Fruit fly (Drosophila melanogaster) whole organism, embryonic: Measurements from ENCODE around the gene GAPcenA.
A peak's percentile ranks its signal among the peaks of the same experiment; 100 is the strongest.

Experiments used
- Ada2b ChIP-seq: fragments of 200-800 bp; sonication (Bioruptor generic); IDR thresholded peaks from 2 replicates; pipeline ENCODE4 v1.3.6; 2022; ENCODE audit warnings: missing biosample characterization, missing genetic modification characterization
- Bdp1 ChIP-seq: fragments of 200-800 bp; sonication (Bioruptor generic); optimal IDR thresholded peaks from 3 replicates; lab custom pipeline; 2016; ENCODE audit warnings: missing biosample characterization, missing genetic modification characterization
- CG1024 ChIP-seq: fragments of 200-800 bp; sonication (Bioruptor generic); IDR thresholded peaks from 2 replicates; pipeline ENCODE4 v1.3.6; 2022; ENCODE audit warnings: missing biosample characterization, missing genetic modification characterization
- CG10267 ChIP-seq: fragments of 200-800 bp; sonication (Bioruptor generic); optimal IDR thresholded peaks from 2 replicates; lab custom pipeline; 2018; ENCODE audit warnings: missing biosample characterization, mild to moderate bottlenecking, missing genetic modification characterization, moderate library complexity
- CG10654 ChIP-seq: fragments of 200-800 bp; sonication (Bioruptor generic); optimal IDR thresholded peaks from 2 replicates; lab custom pipeline; 2016; ENCODE audit warnings: missing biosample characterization, missing genetic modification characterization
- CG11456 ChIP-seq: fragments of 200-800 bp; sonication (Bioruptor generic); IDR thresholded peaks from 3 replicates; pipeline ENCODE4 v1.3.6; 2022; ENCODE audit warnings: missing biosample characterization, missing genetic modification characterization
- CG11695 ChIP-seq: fragments of 200-800 bp; sonication (Bioruptor generic); IDR thresholded peaks from 3 replicates; pipeline ENCODE4 v1.3.6; 2022; ENCODE audit warnings: missing biosample characterization, missing genetic modification characterization
- CG12744 ChIP-seq: fragments of 200-800 bp; sonication (Bioruptor generic); optimal IDR thresholded peaks from 2 replicates; lab custom pipeline; 2016; ENCODE audit warnings: missing biosample characterization, missing genetic modification characterization
- CG12942 ChIP-seq: fragments of 200-800 bp; sonication (Bioruptor generic); optimal IDR thresholded peaks from 3 replicates; lab custom pipeline; 2016; ENCODE audit warnings: missing biosample characterization, missing genetic modification characterization
- CG1529 ChIP-seq: fragments of 200-800 bp; sonication (Bioruptor generic); optimal IDR thresholded peaks from 3 replicates; lab custom pipeline; 2018; ENCODE audit warnings: missing biosample characterization, missing genetic modification characterization
- CG15514 ChIP-seq: fragments of 200-800 bp; sonication (Bioruptor generic); optimal IDR thresholded peaks from 3 replicates; lab custom pipeline; 2017; ENCODE audit warnings: missing biosample characterization, missing genetic modification characterization, mild to moderate bottlenecking, moderate library complexity, missing genetic modification reagents
- CG17328 ChIP-seq: fragments of 200-800 bp; sonication (Bioruptor generic); IDR thresholded peaks from 2 replicates; pipeline ENCODE4 v1.3.6; 2022; ENCODE audit warnings: missing biosample characterization, missing genetic modification characterization
- CG17802 ChIP-seq: fragments of 200-800 bp; sonication (Bioruptor generic); optimal IDR thresholded peaks from 2 replicates; lab custom pipeline; 2018; ENCODE audit warnings: missing biosample characterization, mild to moderate bottlenecking, missing genetic modification characterization, moderate library complexity
- CG2875 ChIP-seq: fragments of 200-800 bp; sonication (Bioruptor generic); optimal IDR thresholded peaks from 2 replicates; lab custom pipeline; 2017; ENCODE audit warnings: missing biosample characterization, mild to moderate bottlenecking, missing genetic modification characterization, missing genetic modification reagents
- CG30020 ChIP-seq: fragments of 200-800 bp; optimal IDR thresholded peaks from 2 replicates; lab custom pipeline; 2019; ENCODE audit warnings: missing biosample characterization, mild to moderate bottlenecking, missing genetic modification characterization, moderate library complexity
- CG30403 ChIP-seq: fragments of 200-800 bp; sonication (Bioruptor generic); optimal IDR thresholded peaks from 3 replicates; lab custom pipeline; 2016; ENCODE audit warnings: missing biosample characterization, missing genetic modification characterization
- CG32767 ChIP-seq: fragments of 200-800 bp; sonication (Bioruptor generic); IDR thresholded peaks from 2 replicates; pipeline ENCODE4 v1.3.6; 2022; ENCODE audit warnings: missing biosample characterization, missing genetic modification characterization
- CG33213 ChIP-seq: fragments of 200-800 bp; sonication (Bioruptor generic); optimal IDR thresholded peaks from 3 replicates; lab custom pipeline; 2016; ENCODE audit warnings: missing biosample characterization, missing genetic modification characterization
- CG34376 ChIP-seq: fragments of 200-800 bp; sonication (Bioruptor generic); optimal IDR thresholded peaks from 2 replicates; lab custom pipeline; 2018; ENCODE audit warnings: missing biosample characterization, mild to moderate bottlenecking, missing genetic modification characterization
- CG7987 ChIP-seq: fragments of 200-800 bp; sonication (Bioruptor generic); optimal IDR thresholded peaks from 2 replicates; lab custom pipeline; 2018; ENCODE audit warnings: missing biosample characterization, mild to moderate bottlenecking, missing genetic modification characterization, moderate library complexity
- Dfd ChIP-seq, 2 experiments: fragments of >200 bp; optimal IDR thresholded peaks; 2 replicates each; lab custom pipeline; 2017; ENCODE audit warnings: missing biosample characterization in 2 of 2, missing genetic modification characterization in 2 of 2
- Dip3 ChIP-seq: fragments of 200-800 bp; sonication (Bioruptor generic); optimal IDR thresholded peaks from 3 replicates; lab custom pipeline; 2016; ENCODE audit warnings: missing biosample characterization, missing genetic modification characterization
- GATAe ChIP-seq: fragments of 200-800 bp; sonication (Bioruptor generic); conservative IDR thresholded peaks from 2 replicates; pipeline ENCODE4 v1.3.6; 2022; ENCODE audit warnings: missing biosample characterization, missing genetic modification characterization
- HHEX ChIP-seq: fragments of 200-800 bp; sonication (Bioruptor generic); optimal IDR thresholded peaks from 3 replicates; lab custom pipeline; 2017; ENCODE audit warnings: missing biosample characterization, mild to moderate bottlenecking, missing genetic modification characterization, missing genetic modification reagents
- Lim3 ChIP-seq: fragments of 200-800 bp; sonication (Bioruptor generic); IDR thresholded peaks from 2 replicates; pipeline ENCODE4 v1.3.6; 2022; ENCODE audit warnings: missing biosample characterization, missing genetic modification characterization
- NfI ChIP-seq: fragments of 200-800 bp; sonication (Bioruptor generic); optimal IDR thresholded peaks from 3 replicates; lab custom pipeline; 2018; ENCODE audit warnings: missing biosample characterization, mild to moderate bottlenecking, missing genetic modification characterization, moderate library complexity
- PHDP ChIP-seq: fragments of 200-800 bp; sonication (Bioruptor generic); optimal IDR thresholded peaks from 3 replicates; lab custom pipeline; 2018; ENCODE audit warnings: missing biosample characterization, mild to moderate bottlenecking, missing genetic modification characterization, moderate library complexity
- Pdp1 ChIP-seq, 2 experiments: fragments of 200-800 bp; sonication (Bioruptor generic); optimal IDR thresholded peaks; 3 replicates each; lab custom pipeline; 2016; ENCODE audit warnings: missing biosample characterization in 2 of 2, missing genetic modification characterization in 2 of 2, mild to moderate bottlenecking in 1 of 2, moderate library complexity in 1 of 2
- Ssrp ChIP-seq: fragments of 200-800 bp; sonication (Bioruptor generic); optimal IDR thresholded peaks from 2 replicates; lab custom pipeline; 2018; ENCODE audit warnings: missing biosample characterization, mild to moderate bottlenecking, missing genetic modification characterization, moderate library complexity
- Vsx1 ChIP-seq: fragments of 200-800 bp; sonication (Bioruptor generic); optimal IDR thresholded peaks from 2 replicates; lab custom pipeline; 2017; ENCODE audit warnings: missing biosample characterization, mild to moderate bottlenecking, missing genetic modification characterization, missing genetic modification reagents
- Xbp1 ChIP-seq: fragments of 200-800 bp; sonication (Bioruptor generic); optimal IDR thresholded peaks from 3 replicates; lab custom pipeline; 2016; ENCODE audit warnings: missing biosample characterization, mild to moderate bottlenecking, missing genetic modification characterization
- ap ChIP-seq: fragments of 200-800 bp; sonication (Bioruptor generic); IDR thresholded peaks from 2 replicates; pipeline ENCODE4 v1.3.6; 2022; ENCODE audit warnings: missing biosample characterization, missing genetic modification characterization
- bcd ChIP-seq: fragments of 200-800 bp; sonication (Bioruptor generic); optimal IDR thresholded peaks from 2 replicates; lab custom pipeline; 2017; ENCODE audit warnings: missing biosample characterization, mild to moderate bottlenecking, missing genetic modification characterization
- dimm ChIP-seq: fragments of 200-800 bp; sonication (Bioruptor generic); IDR thresholded peaks from 2 replicates; pipeline ENCODE4 v1.3.6; 2022; ENCODE audit warnings: missing biosample characterization, missing genetic modification characterization
- ems ChIP-seq: fragments of 200-800 bp; sonication (Bioruptor generic); optimal IDR thresholded peaks from 3 replicates; lab custom pipeline; 2016; ENCODE audit warnings: missing biosample characterization, missing genetic modification characterization
- grau ChIP-seq: fragments of 200-800 bp; optimal IDR thresholded peaks from 3 replicates; lab custom pipeline; 2019; ENCODE audit warnings: missing biosample characterization, mild to moderate bottlenecking, missing genetic modification characterization, moderate library complexity
- kni ChIP-seq: fragments of 200-800 bp; sonication (Bioruptor generic); optimal IDR thresholded peaks from 3 replicates; lab custom pipeline; 2017; ENCODE audit warnings: mild to moderate bottlenecking, missing biosample characterization, missing genetic modification reagents, missing genetic modification characterization
- lab ChIP-seq: fragments of 200-800 bp; sonication (Bioruptor generic); optimal IDR thresholded peaks from 3 replicates; lab custom pipeline; 2017; ENCODE audit warnings: missing biosample characterization, missing genetic modification characterization, mild to moderate bottlenecking, moderate library complexity, missing genetic modification reagents
- nerfin-1 ChIP-seq: fragments of 200-800 bp; sonication (Bioruptor generic); optimal IDR thresholded peaks from 3 replicates; lab custom pipeline; 2019; ENCODE audit warnings: missing biosample characterization, mild to moderate bottlenecking, missing genetic modification characterization, moderate library complexity
- nmo ChIP-seq: fragments of 200-800 bp; sonication (Bioruptor generic); optimal IDR thresholded peaks from 2 replicates; lab custom pipeline; 2018; ENCODE audit warnings: missing biosample characterization, mild to moderate bottlenecking, missing genetic modification characterization, moderate library complexity
- nom ChIP-seq: fragments of 200-800 bp; sonication (Bioruptor generic); optimal IDR thresholded peaks from 2 replicates; lab custom pipeline; 2017; ENCODE audit warnings: missing biosample characterization, missing genetic modification characterization, mild to moderate bottlenecking, moderate library complexity, missing genetic modification reagents
- prd ChIP-seq, 3 experiments: fragments of >200 bp in 2 of 3; fragments of 200-800 bp in 1 of 3; sonication (Bioruptor generic) in 1 of 3; optimal IDR thresholded peaks in 2 of 3; IDR thresholded peaks in 1 of 3; 2 replicates in 2 of 3; 3 replicates in 1 of 3; pipeline versions ENCODE4 v1.3.6 to Lab custom; 2017 to 2022; ENCODE audit warnings: missing biosample characterization in 1 of 3, missing genetic modification characterization in 1 of 3
- run ChIP-seq: fragments of 200-800 bp; sonication (Bioruptor generic); optimal IDR thresholded peaks from 3 replicates; lab custom pipeline; 2018; ENCODE audit warnings: missing biosample characterization, mild to moderate bottlenecking, missing genetic modification characterization
- shn ChIP-seq: fragments of 200-800 bp; sonication (Bioruptor generic); optimal IDR thresholded peaks from 3 replicates; lab custom pipeline; 2016; ENCODE audit warnings: missing biosample characterization, missing genetic modification characterization
- tin ChIP-seq: fragments of 200-800 bp; sonication (Bioruptor generic); optimal IDR thresholded peaks from 3 replicates; lab custom pipeline; 2016; ENCODE audit warnings: missing biosample characterization, missing genetic modification characterization
- ttk ChIP-seq: fragments of 200-800 bp; sonication (Bioruptor generic); IDR thresholded peaks from 2 replicates; pipeline ENCODE4 v2.1.2; 2022; ENCODE audit warnings: missing biosample characterization, missing genetic modification characterization
- tup ChIP-seq: fragments of 200-800 bp; sonication (Bioruptor generic); optimal IDR thresholded peaks from 2 replicates; lab custom pipeline; 2016; ENCODE audit warnings: missing biosample characterization, mild to moderate bottlenecking, missing genetic modification characterization, moderate library complexity
- usp ChIP-seq: fragments of >200 bp; optimal IDR thresholded peaks from 2 replicates; lab custom pipeline; 2017; ENCODE audit warnings: missing biosample characterization, missing genetic modification characterization

The GAPcenA gene

dm6 chr3L:8308891-8309352 is 37.4 kb upstream of the GAPcenA start, which contains the start of gene BI-1 (continued):
- peak; percentile 57 for TF ChIP-seq PHDP (tag; lab: Kevin White, UChicago)
- TF ChIP-seq dimm (GFP tag; lab: Robert Waterston, UW), result no peak
- TF ChIP-seq tup (GFP tag; lab: Kevin White, UChicago), result peak; percentile 39
- TF ChIP-seq bcd (GFP tag; lab: Kevin White, UChicago), result peak; percentile 74
- peak; percentile 73 for TF ChIP-seq CG15514
- TF ChIP-seq usp (GFP tag; lab: Kevin White, UChicago), result no peak
- peak; percentile 83 for TF ChIP-seq kni (GFP tag; lab: Kevin White, UChicago)
- TF ChIP-seq run, result no peak
- peak; percentile 69 for TF ChIP-seq tin (GFP tag; lab: Kevin White, UChicago)
- TF ChIP-seq CG17802 (tag; lab: Kevin White, UChicago), result no peak
- peak; percentile 63 for TF ChIP-seq CG30020 (tag; lab: Kevin White, UChicago)
- TF ChIP-seq prd (optimal IDR thresholded peaks at IDR 0.05; lab: Kevin White, UChicago), result no peak
- peak; percentile 58; the same call in 2 of the 3 replicates for TF ChIP-seq prd (GFP tag; IDR thresholded peaks at IDR 0.05; lab: Robert Waterston, UW)
- TF ChIP-seq CG33213 (GFP tag; lab: Kevin White, UChicago), result no peak
- TF ChIP-seq Ada2b (GFP tag; lab: Robert Waterston, UW), result no peak
- peak; percentile 100 for TF ChIP-seq CG10267
- no peak for TF ChIP-seq CG12744 (GFP tag; lab: Kevin White, UChicago)
- peak; percentile 75 for TF ChIP-seq nmo (GFP tag; lab: Kevin White, UChicago)
- TF ChIP-seq Pdp1 (GFP tag; optimal IDR thresholded peaks at IDR 0.05; lab: Kevin White, UChicago), result peak; percentile 38 to 60
- TF ChIP-seq CG11695, result no peak
- peak; percentile 88 for TF ChIP-seq CG30403 (GFP tag; lab: Kevin White, UChicago)
- TF ChIP-seq CG7987 (GFP tag; lab: Kevin White, UChicago), result peak; percentile 7
- peak; percentile 43; the same call in 1 of the 2 replicates for TF ChIP-seq GATAe (GFP tag; lab: Robert Waterston, UW)
- no peak for TF ChIP-seq CG1529
- no peak for TF ChIP-seq Lim3 (GFP tag; lab: Robert Waterston, UW)
- peak; percentile 32 for TF ChIP-seq Dip3 (GFP tag; lab: Kevin White, UChicago)
- TF ChIP-seq nerfin-1 (tag; lab: Kevin White, UChicago), result peak; percentile 70
- TF ChIP-seq CG12942, result peak; percentile 36
- peak; percentile 29; the same call in 1 of the 2 replicates for TF ChIP-seq CG17328 (GFP tag; lab: Robert Waterston, UW)
- peak; percentile 89 for TF ChIP-seq Xbp1 (GFP tag; lab: Kevin White, UChicago)
- TF ChIP-seq ttk, result no peak
- no peak for TF ChIP-seq ap
- TF ChIP-seq Ssrp (tag; lab: Kevin White, UChicago), result peak; percentile 39
- TF ChIP-seq Dfd (GFP tag; optimal IDR thresholded peaks at IDR 0.05; lab: Kevin White, UChicago), result no peak
- peak; percentile 15 for TF ChIP-seq CG2875
- TF ChIP-seq NfI, result peak; percentile 66
- peak; percentile 51 for TF ChIP-seq HHEX (GFP tag; lab: Kevin White, UChicago)
- peak; percentile 65 for TF ChIP-seq CG10654 (GFP tag; lab: Kevin White, UChicago)
- TF ChIP-seq CG11456 (GFP tag; lab: Robert Waterston, UW), result no peak
- TF ChIP-seq grau, result peak; percentile 79
- TF ChIP-seq CG32767 (GFP tag; lab: Robert Waterston, UW), result no peak
- TF ChIP-seq nom (GFP tag; lab: Kevin White, UChicago), result peak; percentile 46
- TF ChIP-seq Bdp1 (GFP tag; lab: Kevin White, UChicago), result peak; percentile 32
- peak; percentile 28 for TF ChIP-seq ems (GFP tag; lab: Kevin White, UChicago)
- TF ChIP-seq Vsx1, result no peak
- no peak for TF ChIP-seq CG1024 (GFP tag; lab: Robert Waterston, UW)
- TF ChIP-seq lab, result peak; percentile 83
- TF ChIP-seq shn (GFP tag; lab: Kevin White, UChicago), result no peak
- peak; percentile 82 for TF ChIP-seq CG34376 (GFP tag; lab: Kevin White, UChicago)
- TF ChIP-seq, all 482 proteins: peak for 210
